Fruit fly (Drosophila melanogaster): ENCODE measurements around the gene CG14540.

Gene CG14540

dm6 chr3R:25982734-25983133 lies 23.7 kb downstream of the CG14540 start, which contains the start of gene Nf1 (continued):
- TF ChIP-seq CG8359 (GFP tag; optimal IDR thresholded peaks at IDR 0.05; ENCODE audit: borderline replicate concordance) = no peak
- no peak for TF ChIP-seq Atf3 (GFP tag; optimal IDR thresholded peaks at IDR 0.05)
- TF ChIP-seq ato (GFP tag; IDR thresholded peaks at IDR 0.05; ENCODE audit: partially characterized antibody) = peak; percentile 69
- TF ChIP-seq CG4404 (GFP tag; IDR thresholded peaks at IDR 0.05) = no peak
- peak; percentile 35; the same call in 1 of the 3 replicates for TF ChIP-seq row (GFP tag; IDR thresholded peaks at IDR 0.05)
- TF ChIP-seq D19B (GFP tag; optimal IDR thresholded peaks at IDR 0.05) = no peak
- TF ChIP-seq tx (GFP tag; optimal IDR thresholded peaks at IDR 0.05) = no peak
- peak; percentile 46; the same call in 1 of the 2 replicates for TF ChIP-seq CG9932 (GFP tag; IDR thresholded peaks at IDR 0.05)
- TF ChIP-seq CG7271 (tag; optimal IDR thresholded peaks at IDR 0.05) = no peak
- TF ChIP-seq sima (GFP tag; optimal IDR thresholded peaks at IDR 0.05) = no peak
- no peak for TF ChIP-seq CG3281 (GFP tag; optimal IDR thresholded peaks at IDR 0.05)
- no peak for TF ChIP-seq Med (GFP tag)
- TF ChIP-seq Awh (GFP tag; IDR thresholded peaks at IDR 0.05) = no peak
- TF ChIP-seq CTCF (GFP tag; optimal IDR thresholded peaks at IDR 0.05) = no peak
- no peak for TF ChIP-seq NfI (GFP tag; optimal IDR thresholded peaks at IDR 0.05)
- TF ChIP-seq CG12942 (GFP tag; optimal IDR thresholded peaks at IDR 0.05) = no peak
- TF ChIP-seq CG6254 (GFP tag; optimal IDR thresholded peaks at IDR 0.05) = no peak
- no peak for TF ChIP-seq CG14014 (GFP tag; IDR thresholded peaks at IDR 0.05)
- no peak for TF ChIP-seq CG9876 (GFP tag; optimal IDR thresholded peaks at IDR 0.05)
- no peak for TF ChIP-seq CG10543 (GFP tag; optimal IDR thresholded peaks at IDR 0.05)
- TF ChIP-seq CG18011 (GFP tag; optimal IDR thresholded peaks at IDR 0.05) = no peak
- no peak for TF ChIP-seq ara (GFP tag; IDR thresholded peaks at IDR 0.05)
- TF ChIP-seq Hmx (GFP tag; optimal IDR thresholded peaks at IDR 0.05) = no peak
- TF ChIP-seq Dip2 (GFP tag; IDR thresholded peaks at IDR 0.05) = no peak
- peak; percentile 38 for TF ChIP-seq sens (GFP tag)
- TF ChIP-seq pan (optimal IDR thresholded peaks at IDR 0.05) = no peak
- TF ChIP-seq pan (GFP tag; optimal IDR thresholded peaks at IDR 0.05 in 1 of 2, IDR thresholded peaks at IDR 0.05 in 1 of 2) = no peak
- TF ChIP-seq CG3847 (GFP tag; IDR thresholded peaks at IDR 0.05) = 0 out of 2 replicates have a peak, but pooled peaks have one; percentile 13
- no peak for TF ChIP-seq ERR (GFP tag; optimal IDR thresholded peaks at IDR 0.05)
- TF ChIP-seq Eip74EF (GFP tag; optimal IDR thresholded peaks at IDR 0.05) = no peak
- TF ChIP-seq az2 (GFP tag; optimal IDR thresholded peaks at IDR 0.05) = no peak
- TF ChIP-seq CoRest (tag; optimal IDR thresholded peaks at IDR 0.05) = no peak
- no peak for TF ChIP-seq dmrt11E (tag; optimal IDR thresholded peaks at IDR 0.05)
- TF ChIP-seq CG6175 (GFP tag; IDR thresholded peaks at IDR 0.05) = no peak
- peak; percentile 90 for TF ChIP-seq pzg (GFP tag; optimal IDR thresholded peaks at IDR 0.05)
- TF ChIP-seq MESR4 (GFP tag; optimal IDR thresholded peaks at IDR 0.05) = peak; percentile 26
- TF ChIP-seq Gug (GFP tag; IDR thresholded peaks at IDR 0.05) = no peak
- peak; percentile 88 for TF ChIP-seq BEAF-32 (GFP tag; optimal IDR thresholded peaks at IDR 0.05)
- TF ChIP-seq dati (GFP tag; IDR thresholded peaks at IDR 0.05) = no peak
- TF ChIP-seq CG3065 (GFP tag; optimal IDR thresholded peaks at IDR 0.05) = no peak
- TF ChIP-seq HLH3B (GFP tag; IDR thresholded peaks at IDR 0.05) = no peak
- TF ChIP-seq CG4328 (GFP tag; optimal IDR thresholded peaks at IDR 0.05) = no peak
- no peak for TF ChIP-seq sr (GFP tag; IDR thresholded peaks at IDR 0.05)
- TF ChIP-seq crp (GFP tag; optimal IDR thresholded peaks at IDR 0.05) = no peak
- TF ChIP-seq CG8924 (tag; optimal IDR thresholded peaks at IDR 0.05) = peak; percentile 7
- TF ChIP-seq Sox102F (GFP tag; optimal IDR thresholded peaks at IDR 0.05) = no peak
- TF ChIP-seq CG11723 (GFP tag; optimal IDR thresholded peaks at IDR 0.05) = no peak
- no peak for TF ChIP-seq cato (GFP tag; optimal IDR thresholded peaks at IDR 0.05; ENCODE audit: borderline replicate concordance)
- no peak for TF ChIP-seq CG14441 (GFP tag; IDR thresholded peaks at IDR 0.05)
- TF ChIP-seq Hmr (GFP tag; optimal IDR thresholded peaks at IDR 0.05) = no peak
- no peak for TF ChIP-seq gcm2 (GFP tag; optimal IDR thresholded peaks at IDR 0.05)
- TF ChIP-seq sim (GFP tag; IDR thresholded peaks at IDR 0.05) = no peak
